Worm (Caenorhabditis elegans) whole organism, young adult: ENCODE data around the gene moc-2.
A peak's percentile ranks its signal among the peaks of the same experiment; 100 is the strongest.

ENCODE experiments used
- B0336.3 ChIP-seq: fragments of 200-800 bp; sonication (Bioruptor generic); IDR thresholded peaks from 2 replicates; pipeline ENCODE4 v1.3.6; 2022; ENCODE audit warnings: missing genetic modification characterization, missing compliant biosample characterization
- F23B12.7 ChIP-seq: sonication (generic microtip); optimal IDR thresholded peaks from 2 replicates; lab custom pipeline; 2017; ENCODE audit warnings: missing genetic modification characterization, mild to moderate bottlenecking, missing compliant biosample characterization, antibody characterized with exemption, moderate library complexity; ENCODE audit not compliant: insufficient read depth
- F49E8.2 ChIP-seq: sonication (generic microtip); optimal IDR thresholded peaks from 3 replicates; lab custom pipeline; 2017; ENCODE audit warnings: missing genetic modification characterization, mild to moderate bottlenecking, missing compliant biosample characterization, antibody characterized with exemption, moderate library complexity; ENCODE audit not compliant: insufficient read depth
- T07F8.4 ChIP-seq: sonication (generic microtip); optimal IDR thresholded peaks from 2 replicates; lab custom pipeline; 2016; ENCODE audit warnings: mild to moderate bottlenecking, missing genetic modification characterization, moderate library complexity, missing compliant biosample characterization
- Y79H2A.3 ChIP-seq: fragments of 200-800 bp; sonication (Bioruptor generic); conservative IDR thresholded peaks from 2 replicates; pipeline ENCODE4 v1.3.6; 2022; ENCODE audit warnings: missing genetic modification reagents, missing genetic modification characterization, missing compliant biosample characterization
- Y95B8A.8 ChIP-seq: fragments of 200-800 bp; sonication (Bioruptor generic); IDR thresholded peaks from 2 replicates; pipeline ENCODE4 v1.3.6; 2022; ENCODE audit warnings: missing genetic modification reagents, missing genetic modification characterization, missing compliant biosample characterization
- akir-1 ChIP-seq: fragments of 200-800 bp; sonication (Bioruptor generic); optimal IDR thresholded peaks from 2 replicates; lab custom pipeline; 2018; ENCODE audit warnings: mild to moderate bottlenecking, missing genetic modification characterization, moderate library complexity, missing compliant biosample characterization
- aptf-3 ChIP-seq: fragments of 200-800 bp; sonication (Bioruptor generic); IDR thresholded peaks from 2 replicates; pipeline ENCODE4 v1.3.6; 2022; ENCODE audit warnings: missing genetic modification characterization, missing compliant biosample characterization
- athp-1 ChIP-seq: sonication (generic microtip); optimal IDR thresholded peaks from 2 replicates; lab custom pipeline; 2017; ENCODE audit warnings: mild to moderate bottlenecking, missing genetic modification characterization, missing compliant biosample characterization
- cebp-1 ChIP-seq, 2 experiments: fragments of 200-800 bp in 1 of 2; sonication (Bioruptor generic) in 1 of 2; sonication (generic microtip) in 1 of 2; IDR thresholded peaks in 1 of 2; optimal IDR thresholded peaks in 1 of 2; 2 replicates each; pipeline versions ENCODE4 v1.3.6 to Lab custom; 2017 to 2022; ENCODE audit warnings: missing compliant biosample characterization in 2 of 2, missing genetic modification characterization in 2 of 2, mild to moderate bottlenecking in 1 of 2, missing genetic modification reagents in 1 of 2, moderate library complexity in 1 of 2
- ceh-27 ChIP-seq: fragments of 200-800 bp; sonication (Bioruptor generic); optimal IDR thresholded peaks from 2 replicates; lab custom pipeline; 2018; ENCODE audit warnings: mild to moderate bottlenecking, missing genetic modification characterization, moderate library complexity, missing compliant biosample characterization
- ceh-40 ChIP-seq: fragments of 200-800 bp; sonication (Bioruptor generic); IDR thresholded peaks from 2 replicates; pipeline ENCODE4 v1.3.6; 2022; ENCODE audit warnings: missing genetic modification characterization, missing compliant biosample characterization
- ceh-79 ChIP-seq: sonication (generic microtip); optimal IDR thresholded peaks from 2 replicates; lab custom pipeline; 2017; ENCODE audit warnings: mild to moderate bottlenecking, missing genetic modification characterization, missing compliant biosample characterization
- ceh-91 ChIP-seq: fragments of 200-800 bp; sonication (Bioruptor generic); IDR thresholded peaks from 2 replicates; pipeline ENCODE4 v1.3.6; 2022; ENCODE audit warnings: missing genetic modification reagents, missing genetic modification characterization, missing compliant biosample characterization
- chd-7 ChIP-seq: sonication (generic microtip); optimal IDR thresholded peaks from 2 replicates; lab custom pipeline; 2016; ENCODE audit warnings: mild to moderate bottlenecking, missing genetic modification characterization, moderate library complexity, missing compliant biosample characterization
- egl-18 ChIP-seq: fragments of 200-800 bp; sonication (Bioruptor generic); IDR thresholded peaks from 2 replicates; pipeline ENCODE4 v1.3.6; 2022; ENCODE audit warnings: missing genetic modification reagents, missing genetic modification characterization, missing compliant biosample characterization
- egrh-3 ChIP-seq: fragments of 200-800 bp; sonication (Bioruptor generic); IDR thresholded peaks from 2 replicates; pipeline ENCODE4 v1.3.6; 2022; ENCODE audit warnings: missing genetic modification reagents, missing genetic modification characterization, missing compliant biosample characterization
- gei-17 ChIP-seq: fragments of 200-800 bp; sonication (Bioruptor generic); optimal IDR thresholded peaks from 2 replicates; lab custom pipeline; 2018; ENCODE audit warnings: mild to moderate bottlenecking, missing genetic modification characterization, missing compliant biosample characterization
- hrde-1 ChIP-seq: sonication (generic microtip); optimal IDR thresholded peaks from 2 replicates; lab custom pipeline; 2016; ENCODE audit warnings: missing genetic modification characterization, mild to moderate bottlenecking, missing compliant biosample characterization, moderate library complexity, missing genotype, missing genetic modification reagents, borderline replicate concordance
- let-526 ChIP-seq: fragments of 200-800 bp; sonication (Bioruptor generic); IDR thresholded peaks from 2 replicates; pipeline ENCODE4 v1.3.6; 2022; ENCODE audit warnings: missing genetic modification reagents, missing genetic modification characterization, missing compliant biosample characterization
- let-607 ChIP-seq, 2 experiments: fragments of 200-800 bp in 1 of 2; sonication (Bioruptor generic) in 1 of 2; sonication (generic microtip) in 1 of 2; optimal IDR thresholded peaks; 2 replicates each; lab custom pipeline; 2016 to 2018; ENCODE audit warnings: mild to moderate bottlenecking in 2 of 2, missing compliant biosample characterization in 2 of 2, missing genetic modification characterization in 2 of 2, moderate library complexity in 2 of 2, missing genotype in 1 of 2
- lir-1 ChIP-seq: fragments of 200-800 bp; sonication (Bioruptor generic); conservative IDR thresholded peaks from 2 replicates; pipeline ENCODE4 v1.3.6; 2022; ENCODE audit warnings: missing genetic modification reagents, missing genetic modification characterization, missing compliant biosample characterization
- lsl-1 ChIP-seq: fragments of 200-800 bp; sonication (Bioruptor generic); optimal IDR thresholded peaks from 2 replicates; lab custom pipeline; 2018; ENCODE audit warnings: mild to moderate bottlenecking, missing genetic modification characterization, moderate library complexity, missing compliant biosample characterization
- madf-10 ChIP-seq: sonication (generic microtip); optimal IDR thresholded peaks from 2 replicates; lab custom pipeline; 2016; ENCODE audit warnings: mild to moderate bottlenecking, missing genetic modification characterization, missing compliant biosample characterization
- madf-6 ChIP-seq: fragments of 200-800 bp; sonication (Bioruptor generic); IDR thresholded peaks from 2 replicates; pipeline ENCODE4 v1.3.6; 2022; ENCODE audit warnings: missing genetic modification reagents, missing genetic modification characterization, missing compliant biosample characterization
- mel-28 ChIP-seq: sonication (generic microtip); optimal IDR thresholded peaks from 2 replicates; lab custom pipeline; 2016; ENCODE audit warnings: borderline replicate concordance, mild to moderate bottlenecking, missing genetic modification characterization, missing compliant biosample characterization
- nfyb-1 ChIP-seq: fragments of 200-800 bp; sonication (Bioruptor generic); IDR thresholded peaks from 2 replicates; pipeline ENCODE4 v1.3.6; 2022; ENCODE audit warnings: missing genetic modification reagents, missing genetic modification characterization, missing compliant biosample characterization
- nhr-80 ChIP-seq: sonication (generic microtip); optimal IDR thresholded peaks from 2 replicates; lab custom pipeline; 2016; ENCODE audit warnings: missing genetic modification characterization, missing compliant biosample characterization
- pha-4 ChIP-seq: fragments of 150-350 bp; sonication (generic microtip); optimal IDR thresholded peaks from 2 replicates; lab custom pipeline; 2014; ENCODE audit warnings: missing biosample characterization, missing genetic modification reagents, missing genetic modification characterization
- xnd-1 ChIP-seq: sonication (generic microtip); optimal IDR thresholded peaks from 2 replicates; lab custom pipeline; 2016; ENCODE audit warnings: missing genotype, missing genetic modification reagents, missing genetic modification characterization, missing compliant biosample characterization
- ztf-18 ChIP-seq: sonication (generic microtip); optimal IDR thresholded peaks from 2 replicates; lab custom pipeline; 2016; ENCODE audit warnings: missing genotype, mild to moderate bottlenecking, missing genetic modification characterization, missing compliant biosample characterization
- ztf-25 ChIP-seq: fragments of 200-800 bp; sonication (Bioruptor generic); IDR thresholded peaks from 2 replicates; pipeline ENCODE4 v1.3.6; 2022; ENCODE audit warnings: missing genetic modification reagents, missing genetic modification characterization, missing compliant biosample characterization
- ztf-26 ChIP-seq: sonication (generic microtip); optimal IDR thresholded peaks from 2 replicates; lab custom pipeline; 2017; ENCODE audit warnings: missing genetic modification characterization, missing compliant biosample characterization

moc-2 gene

DNA sequence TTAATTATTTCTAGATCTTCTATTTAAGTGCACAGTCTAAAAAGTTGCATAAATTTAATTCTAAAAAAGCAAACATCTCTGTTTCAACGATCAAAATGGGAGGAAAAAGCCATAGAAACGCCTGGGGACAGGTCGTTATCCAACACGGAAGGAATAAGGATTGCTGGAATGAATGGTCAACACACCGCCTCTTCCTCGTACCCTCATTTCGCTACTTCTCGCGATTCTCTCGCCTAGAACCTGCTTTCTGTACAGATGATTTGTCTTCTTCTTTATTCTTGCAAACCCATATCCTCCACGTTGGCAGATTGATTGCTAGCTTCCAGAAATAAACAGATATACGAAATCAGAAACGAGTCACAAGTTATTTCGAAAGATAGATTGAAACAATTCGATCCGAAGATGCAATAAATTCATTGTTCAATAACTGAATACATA lies 10.9 kb upstream of the moc-2 start, which contains the start of gene dpy-11 (continued):
- no peak for TF ChIP-seq cebp-1 (GFP tag; IDR thresholded peaks at IDR 0.05; lab: Robert Waterston, UW)
- TF ChIP-seq cebp-1 (tag; optimal IDR thresholded peaks at IDR 0.05; lab: Kevin White, UChicago), result peak; percentile 72
- TF ChIP-seq T07F8.4 (tag; lab: Kevin White, UChicago), result no peak
- TF ChIP-seq ztf-18 (tag; lab: Kevin White, UChicago), result no peak
- TF ChIP-seq B0336.3 (GFP tag; lab: Robert Waterston, UW), result peak; percentile 92
- TF ChIP-seq ceh-91 (GFP tag; lab: Robert Waterston, UW), result no peak
- no peak for TF ChIP-seq egl-18
- TF ChIP-seq akir-1 (GFP tag; lab: Kevin White, UChicago), result no peak
- TF ChIP-seq athp-1, result peak; percentile 32

DNA sequence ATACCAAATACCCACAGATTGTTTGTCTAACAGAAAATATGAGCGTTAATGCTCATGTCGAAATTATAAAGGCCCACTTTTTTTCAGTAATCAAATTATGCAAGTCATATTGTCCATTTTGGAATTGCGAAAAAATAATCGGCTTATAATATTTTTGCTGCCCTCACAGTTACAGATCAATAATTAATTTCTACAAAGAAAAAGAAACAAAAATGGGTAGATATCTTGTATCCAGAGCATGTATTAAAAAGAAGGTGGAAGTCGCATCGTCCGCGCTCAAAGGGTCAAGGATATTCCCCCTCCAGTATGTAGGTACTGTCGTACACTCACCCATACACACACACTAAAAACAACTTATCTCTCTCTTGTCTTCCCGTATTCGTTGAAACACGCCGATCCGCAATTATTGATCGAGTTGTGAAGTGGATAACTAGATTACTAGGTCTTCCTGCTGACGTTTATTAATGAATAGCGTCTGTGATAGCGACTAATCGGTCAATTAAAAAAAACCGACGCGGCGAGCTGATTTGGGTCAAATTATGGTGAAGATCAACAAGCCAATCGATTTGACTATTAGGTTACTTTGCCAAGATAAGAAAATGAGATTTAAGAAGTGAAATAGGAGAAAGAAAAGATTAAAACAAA lies 9.9 kb upstream of the moc-2 start:
- TF ChIP-seq gei-17 (GFP tag; lab: Kevin White, UChicago), result no peak
- no peak for TF ChIP-seq hrde-1 (tag; lab: Kevin White, UChicago)
- no peak for TF ChIP-seq pha-4
- TF ChIP-seq xnd-1 (tag; lab: Kevin White, UChicago), result no peak
- no peak for TF ChIP-seq egrh-3 (GFP tag; lab: Robert Waterston, UW)
- TF ChIP-seq F23B12.7 (tag; lab: Kevin White, UChicago), result no peak
- TF ChIP-seq Y95B8A.8 (GFP tag; lab: Robert Waterston, UW), result no peak
- no peak for TF ChIP-seq ztf-26
- no peak for TF ChIP-seq let-526
- no peak for TF ChIP-seq ceh-79 (tag; lab: Kevin White, UChicago)
- TF ChIP-seq ceh-27, result no peak
- TF ChIP-seq Y79H2A.3 (GFP tag; lab: Robert Waterston, UW), result no peak
- no peak for TF ChIP-seq ztf-25 (GFP tag; lab: Robert Waterston, UW)

DNA sequence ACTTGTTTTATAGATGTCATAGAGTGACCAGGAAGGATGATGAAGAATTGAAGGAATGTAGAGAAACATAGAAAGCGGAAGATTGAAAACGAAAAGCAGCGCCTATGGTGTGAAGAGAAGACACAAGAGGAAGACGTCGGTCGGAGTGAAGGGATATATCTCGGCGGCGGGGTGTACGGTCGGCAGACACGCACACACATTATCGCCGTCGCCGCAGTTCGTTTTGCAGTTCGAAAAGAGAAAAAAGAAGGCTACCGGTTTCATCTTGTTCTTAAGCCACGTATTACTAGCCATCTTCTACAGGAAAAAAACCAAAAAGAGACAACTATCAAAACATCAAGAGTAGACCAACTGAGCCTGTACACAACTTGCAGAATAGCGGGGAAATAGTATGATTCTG lies 9.4 kb upstream of the moc-2 start:
- no peak for TF ChIP-seq hrde-1 (tag; lab: Kevin White, UChicago)
- TF ChIP-seq let-607 (tag; optimal IDR thresholded peaks at IDR 0.05; lab: Kevin White, UChicago), result peak in 1 of 2 experiments; percentile 87

DNA sequence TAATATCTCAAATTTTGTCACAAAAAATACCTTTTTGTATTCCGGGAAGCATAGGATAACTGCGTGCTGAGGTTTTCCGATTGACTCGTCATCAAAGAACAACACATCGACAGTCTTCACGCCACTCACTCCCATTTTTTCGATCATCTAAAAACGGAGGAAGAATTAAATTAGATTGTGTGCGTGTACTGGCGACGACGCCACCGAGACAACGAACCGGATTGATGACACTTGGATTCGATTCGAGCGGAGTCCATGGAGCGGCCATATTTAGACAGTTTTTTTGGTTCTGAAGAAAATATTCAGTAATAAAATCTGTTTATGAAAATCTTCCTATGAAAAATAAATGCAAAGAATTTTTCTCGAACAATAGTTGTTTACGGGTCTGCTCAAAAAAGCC lies 7.1 kb upstream of the moc-2 start, which contains the start of gene ubh-1:
Gene ubh-1, minus strand, starts transcription at position 289 of the 400 bp plus-strand sequence.
- TF ChIP-seq F49E8.2, result no peak
- TF ChIP-seq aptf-3 (GFP tag; lab: Robert Waterston, UW), result no peak
- TF ChIP-seq mel-28 (tag; lab: Kevin White, UChicago), result no peak
- no peak for TF ChIP-seq ceh-40
- 0 out of 2 replicates have a peak, but pooled peaks have one; percentile 10 for TF ChIP-seq nfyb-1 (GFP tag; lab: Robert Waterston, UW)
- TF ChIP-seq chd-7 (tag; lab: Kevin White, UChicago), result no peak
- TF ChIP-seq lir-1 (GFP tag; lab: Robert Waterston, UW), result no peak
- no peak for TF ChIP-seq nhr-80 (tag; lab: Kevin White, UChicago)

DNA sequence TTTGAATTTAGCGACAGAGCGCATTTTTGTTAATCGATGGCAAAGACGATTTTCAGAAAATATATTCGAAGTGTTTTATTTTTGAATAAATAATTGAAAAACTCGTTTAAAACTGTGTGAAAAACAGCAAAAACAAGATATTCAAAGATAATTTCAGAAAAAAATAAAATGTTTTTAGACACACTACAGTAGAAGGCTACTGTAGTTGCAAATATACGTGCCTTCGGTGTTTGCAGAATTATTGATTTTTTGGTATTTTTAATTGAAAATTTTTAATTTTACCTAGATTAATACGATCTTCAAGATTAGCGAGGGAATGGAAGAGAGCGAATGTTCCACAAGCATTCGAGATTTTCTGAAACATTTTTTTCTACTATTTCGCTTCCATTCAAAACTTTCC lies 6.6 kb upstream of the moc-2 start:
- peak; percentile 3 for TF ChIP-seq xnd-1 (tag; lab: Kevin White, UChicago)
- TF ChIP-seq cebp-1 (GFP tag; IDR thresholded peaks at IDR 0.05; lab: Robert Waterston, UW), result no peak
- TF ChIP-seq cebp-1 (tag; optimal IDR thresholded peaks at IDR 0.05; lab: Kevin White, UChicago), result no peak
- no peak for TF ChIP-seq madf-10
- TF ChIP-seq madf-6 (GFP tag; lab: Robert Waterston, UW), result peak; percentile 49; the same call in 1 of the 2 replicates
- peak; percentile 88 for TF ChIP-seq lsl-1
